Worm (Caenorhabditis elegans) whole organism, mixed stage, embryonic: ENCODE results near the gene Y73B6BL.29.

Experiments
- lin-32 ChIP-seq: fragments of 200-800 bp; sonication (Bioruptor generic); optimal IDR thresholded peaks from 2 replicates; lab custom pipeline; 2018; ENCODE audit warnings: mild to moderate bottlenecking, missing genetic modification characterization, missing compliant biosample characterization
- nhr-12 ChIP-seq: fragments of 150-350 bp; optimal IDR thresholded peaks from 2 replicates; lab custom pipeline; 2014; ENCODE audit warnings: missing biosample characterization, missing genetic modification characterization
- nhr-2 ChIP-seq: fragments of 150-350 bp; optimal IDR thresholded peaks from 2 replicates; lab custom pipeline; 2014; ENCODE audit warnings: missing biosample characterization, missing genetic modification characterization
- nhr-237 ChIP-seq: fragments of 150-350 bp; optimal IDR thresholded peaks from 2 replicates; lab custom pipeline; 2014; ENCODE audit warnings: missing biosample characterization, missing genetic modification characterization
- nhr-28 ChIP-seq: fragments of 150-350 bp; optimal IDR thresholded peaks from 2 replicates; lab custom pipeline; 2014; ENCODE audit warnings: missing biosample characterization, missing genetic modification characterization
- nhr-76 ChIP-seq: sonication (generic microtip); optimal IDR thresholded peaks from 2 replicates; lab custom pipeline; 2017; ENCODE audit warnings: missing biosample characterization, missing genetic modification characterization
- pha-4 ChIP-seq: fragments of 150-350 bp; optimal IDR thresholded peaks from 2 replicates; lab custom pipeline; 2018; ENCODE audit warnings: missing biosample characterization, missing genetic modification reagents, missing genetic modification characterization
- snpc-4 ChIP-seq: fragments of 150-350 bp; optimal IDR thresholded peaks from 2 replicates; lab custom pipeline; 2014; ENCODE audit warnings: missing biosample characterization, missing genetic modification characterization
- unc-39 ChIP-seq: fragments of 150-350 bp; optimal IDR thresholded peaks from 2 replicates; lab custom pipeline; 2014; ENCODE audit warnings: missing biosample characterization, missing genetic modification characterization
- ztf-11 ChIP-seq: fragments of 150-350 bp; optimal IDR thresholded peaks from 2 replicates; lab custom pipeline; 2014; ENCODE audit warnings: missing biosample characterization, missing genetic modification characterization

- TF ChIP-seq pha-4: no peak
- no peak for TF ChIP-seq ztf-11 (tag; lab: Kevin White, UChicago)
- no peak for TF ChIP-seq nhr-28 (tag; lab: Kevin White, UChicago)
- no peak for TF ChIP-seq nhr-12
- TF ChIP-seq unc-39 (tag; lab: Kevin White, UChicago): no peak
- TF ChIP-seq nhr-2 (tag; lab: Kevin White, UChicago): no peak
- TF ChIP-seq lin-32: no peak
- no peak for TF ChIP-seq snpc-4
- TF ChIP-seq nhr-237 (tag; lab: Kevin White, UChicago): no peak
- no peak for TF ChIP-seq nhr-76 (tag; lab: Kevin White, UChicago)
Observed at ce11 chrIV:6330790-6331189, 9.1 kb downstream of the Y73B6BL.29 start.
